Fruit fly (Drosophila melanogaster) whole organism, wandering third instar larva: ENCODE measurements around the gene Fadd.

Source experiments
- CG32264 ChIP-seq: fragments of 200-800 bp; sonication (Bioruptor generic); optimal IDR thresholded peaks from 2 replicates; lab custom pipeline; 2016; ENCODE audit warnings: missing biosample characterization, missing genetic modification characterization
- CG9705 ChIP-seq: fragments of 200-800 bp; sonication (Bioruptor generic); optimal IDR thresholded peaks from 2 replicates; lab custom pipeline; 2018; ENCODE audit warnings: missing biosample characterization, mild to moderate bottlenecking, missing genetic modification characterization
- Dfd ChIP-seq: fragments of >200 bp; optimal IDR thresholded peaks from 2 replicates; lab custom pipeline; 2017; ENCODE audit warnings: missing biosample characterization, missing genetic modification characterization
- Dif ChIP-seq: fragments of 200-275, 200-300 bp; sonication (Bioruptor generic); optimal IDR thresholded peaks from 2 replicates; lab custom pipeline; 2018; ENCODE audit warnings: missing biosample characterization, missing genetic modification characterization; ENCODE audit not compliant: partially characterized antibody
- Hr83 ChIP-seq: fragments of 200-300 bp; sonication (Bioruptor generic); optimal IDR thresholded peaks from 2 replicates; lab custom pipeline; 2016; ENCODE audit warnings: missing biosample characterization, mild to moderate bottlenecking, missing genetic modification characterization, moderate library complexity; ENCODE audit not compliant: poor library complexity, severe bottlenecking
- Jra ChIP-seq: sonication (Bioruptor generic); optimal IDR thresholded peaks from 2 replicates; lab custom pipeline; 2016; ENCODE audit warnings: missing biosample characterization, missing genetic modification characterization
- Mio ChIP-seq: sonication (Bioruptor generic); optimal IDR thresholded peaks from 2 replicates; lab custom pipeline; 2016; ENCODE audit warnings: missing biosample characterization, missing genetic modification characterization
- Myc ChIP-seq: fragments of >200 bp; optimal IDR thresholded peaks from 2 replicates; lab custom pipeline; 2017
- OdsH ChIP-seq: fragments of 200-800 bp; sonication (Bioruptor generic); optimal IDR thresholded peaks from 2 replicates; lab custom pipeline; 2016; ENCODE audit warnings: missing biosample characterization, mild to moderate bottlenecking, missing genetic modification characterization
- Rel ChIP-seq, 2 experiments: fragments of 200-800 bp; sonication (Bioruptor generic) in 1 of 2; optimal IDR thresholded peaks; 2 replicates in 1 of 2; 3 replicates in 1 of 2; lab custom pipeline; 2016 to 2019; ENCODE audit warnings: mild to moderate bottlenecking in 2 of 2, missing biosample characterization in 2 of 2, missing genetic modification characterization in 2 of 2, moderate library complexity in 1 of 2
- Sp1 ChIP-seq: fragments of 200-800 bp; sonication (Bioruptor generic); optimal IDR thresholded peaks from 3 replicates; lab custom pipeline; 2019; ENCODE audit warnings: missing biosample characterization, mild to moderate bottlenecking, missing genetic modification characterization, moderate library complexity
- br ChIP-seq: fragments of 200-800 bp; sonication (Bioruptor generic); optimal IDR thresholded peaks from 2 replicates; lab custom pipeline; 2016; ENCODE audit warnings: missing biosample characterization, missing genetic modification characterization
- brk ChIP-seq: fragments of 200-800 bp; sonication (Bioruptor generic); optimal IDR thresholded peaks from 2 replicates; lab custom pipeline; 2016; ENCODE audit warnings: missing biosample characterization, mild to moderate bottlenecking, missing genetic modification characterization
- dmrt93B ChIP-seq: fragments of 200-800 bp; sonication (Bioruptor generic); optimal IDR thresholded peaks from 2 replicates; lab custom pipeline; 2018; ENCODE audit warnings: missing biosample characterization, mild to moderate bottlenecking, missing genetic modification characterization
- jim ChIP-seq: fragments of 175-275, 200-325 bp; sonication (Bioruptor generic); optimal IDR thresholded peaks from 2 replicates; lab custom pipeline; 2016; ENCODE audit warnings: missing biosample characterization, mild to moderate bottlenecking, missing genetic modification characterization
- pan ChIP-seq: fragments of >200 bp; optimal IDR thresholded peaks from 2 replicates; lab custom pipeline; 2017
- psq ChIP-seq: fragments of 200-800 bp; sonication (Bioruptor generic); optimal IDR thresholded peaks from 3 replicates; lab custom pipeline; 2017; ENCODE audit warnings: missing biosample characterization, mild to moderate bottlenecking, missing genetic modification characterization, moderate library complexity
- rgr ChIP-seq: fragments of 200-800 bp; sonication (Bioruptor generic); optimal IDR thresholded peaks from 3 replicates; lab custom pipeline; 2016; ENCODE audit warnings: missing biosample characterization, mild to moderate bottlenecking, missing genetic modification characterization
- sage ChIP-seq: fragments of 200-800 bp; sonication (Bioruptor generic); optimal IDR thresholded peaks from 2 replicates; lab custom pipeline; 2016; ENCODE audit warnings: missing biosample characterization, mild to moderate bottlenecking, missing genetic modification characterization
- sv ChIP-seq: fragments of 200-800 bp; sonication (Bioruptor generic); optimal IDR thresholded peaks from 3 replicates; lab custom pipeline; 2016; ENCODE audit warnings: missing biosample characterization, missing genetic modification characterization
- tai ChIP-seq: sonication (Bioruptor generic); optimal IDR thresholded peaks from 2 replicates; lab custom pipeline; 2016; ENCODE audit warnings: missing biosample characterization, missing genetic modification characterization
- usp ChIP-seq: fragments of >200 bp; optimal IDR thresholded peaks from 2 replicates; lab custom pipeline; 2017; ENCODE audit warnings: missing biosample characterization, missing genetic modification characterization
- woc ChIP-seq: sonication (Bioruptor generic); optimal IDR thresholded peaks from 2 replicates; lab custom pipeline; 2016; ENCODE audit warnings: missing biosample characterization, mild to moderate bottlenecking, missing genetic modification characterization

Gene Fadd

dm6 chr3R:22066440-22066839 lies 32.2 kb downstream of the Fadd start:
- no peak for TF ChIP-seq sv (GFP tag; lab: Kevin White, UChicago)
- TF ChIP-seq Rel (GFP tag; optimal IDR thresholded peaks at IDR 0.05; lab: Kevin White, UChicago), result no peak
- peak; percentile 10 for TF ChIP-seq Rel (tag; optimal IDR thresholded peaks at IDR 0.05; lab: Kevin White, UChicago)
- no peak for TF ChIP-seq psq (GFP tag; lab: Kevin White, UChicago)
- TF ChIP-seq Mio (GFP tag; lab: Kevin White, UChicago), result no peak

dm6 chr3R:22067235-22067634 lies 33.0 kb downstream of the Fadd start:
- TF ChIP-seq Hr83 (GFP tag; lab: Kevin White, UChicago) (peak; percentile 25), sv (GFP tag; lab: Kevin White, UChicago) (no peak)

- TF ChIP-seq Dfd (GFP tag; lab: Kevin White, UChicago) (peak; percentile 82), sage (no peak)
These were observed 37.4 kb downstream of the Fadd start for dm6 chr3R:22071628-22072027.

- peak; percentile 18 for TF ChIP-seq Myc (lab: Kevin White, UChicago)
- no peak for TF ChIP-seq Dif (GFP tag; lab: Kevin White, UChicago)
These were observed 38.3 kb downstream of the Fadd start for dm6 chr3R:22072553-22072952.

- no peak for TF ChIP-seq usp (GFP tag; lab: Kevin White, UChicago)
- TF ChIP-seq Sp1 (GFP tag; lab: Kevin White, UChicago), result no peak
- no peak for TF ChIP-seq CG9705 (GFP tag; lab: Kevin White, UChicago)
- no peak for TF ChIP-seq Dfd (GFP tag; lab: Kevin White, UChicago)
- TF ChIP-seq tai (GFP tag; lab: Kevin White, UChicago), result no peak
- TF ChIP-seq br, result no peak
- TF ChIP-seq rgr (GFP tag; lab: Kevin White, UChicago), result no peak
- no peak for TF ChIP-seq psq (GFP tag; lab: Kevin White, UChicago)
- no peak for TF ChIP-seq Hr83 (GFP tag; lab: Kevin White, UChicago)
- no peak for TF ChIP-seq OdsH (GFP tag; lab: Kevin White, UChicago)
- TF ChIP-seq sv (GFP tag; lab: Kevin White, UChicago), result no peak
- no peak for TF ChIP-seq Dif (GFP tag; lab: Kevin White, UChicago)
- TF ChIP-seq CG32264 (GFP tag; lab: Kevin White, UChicago), result no peak
- no peak for TF ChIP-seq Jra
- TF ChIP-seq jim (GFP tag; lab: Kevin White, UChicago), result no peak
- TF ChIP-seq dmrt93B (GFP tag; lab: Kevin White, UChicago), result no peak
- TF ChIP-seq pan, result no peak
- no peak for TF ChIP-seq brk (GFP tag; lab: Kevin White, UChicago)
- TF ChIP-seq woc (GFP tag; lab: Kevin White, UChicago), result no peak
These were observed 45.9 kb downstream of the Fadd start, which contains the start of gene CG13408 for dm6 chr3R:22080161-22080560. TSS of gene CG13408 (plus strand) at chr3R:22080382.
